Worm (Caenorhabditis elegans): ENCODE measurements around the gene C16C8.27.
"Not testable (repeated sequence)": the region's sequence is repeated elsewhere in the genome, so short reads cannot be mapped to it uniquely, and the experiment has no call there.

The C16C8.27 gene

DNA sequence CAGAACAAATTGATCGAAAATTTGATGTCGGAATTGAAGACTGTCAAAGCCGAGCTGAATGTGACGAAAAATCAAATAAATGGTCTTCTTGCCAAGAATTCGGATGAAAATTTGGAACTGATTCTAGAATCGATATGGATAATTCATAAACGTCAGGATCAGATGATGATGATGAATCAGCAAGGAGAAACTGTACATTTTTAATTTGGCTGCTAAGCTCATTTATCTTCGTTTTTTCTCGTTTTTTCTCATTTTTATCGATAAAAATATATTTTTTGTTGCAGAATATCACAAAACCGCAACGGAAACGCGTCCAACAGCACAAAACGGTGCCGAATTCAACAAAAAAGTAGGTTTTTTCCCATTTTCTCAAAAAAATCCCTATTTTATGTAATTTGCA, 8.0 kb downstream of the C16C8.27 start, which contains the start of gene C16C8.14:
Gene C16C8.14 (plus strand): TSS at position 301 of the 400 bp plus-strand sequence.
- not testable (repeated sequence) for TF ChIP-seq nhr-25, nhr-28, R02D3.7 (tag; optimal IDR thresholded peaks at IDR 0.05)

DNA sequence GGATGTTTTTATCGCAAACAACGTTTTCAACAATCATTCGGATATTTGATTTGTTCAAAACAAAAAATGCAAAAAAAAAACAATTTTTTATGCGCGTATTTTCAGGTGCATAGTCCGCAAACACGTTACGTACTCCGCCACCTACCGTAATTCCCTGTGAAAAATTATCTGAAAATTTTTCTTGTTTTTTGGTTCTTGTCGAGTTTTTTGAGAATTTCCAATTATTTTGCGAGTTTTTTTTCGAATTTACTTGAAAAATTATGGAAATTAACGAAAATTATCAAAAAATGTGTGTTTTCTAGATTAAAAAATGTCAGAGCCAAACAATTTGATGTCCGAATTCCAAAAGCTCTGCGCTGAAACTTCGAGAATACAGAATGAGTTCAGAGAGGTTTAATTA, 10.9 kb downstream of the C16C8.27 start, which contains the start of gene C16C8.12:
Gene C16C8.12 (plus strand): TSS at position 301 of the 400 bp plus-strand sequence.
- TF ChIP-seq nhr-237 (tag; optimal IDR thresholded peaks at IDR 0.05) (no peak), ceh-82 (tag; optimal IDR thresholded peaks at IDR 0.05) (no peak), nhr-28 (tag; optimal IDR thresholded peaks at IDR 0.05) (no peak), nhr-23 (tag; optimal IDR thresholded peaks at IDR 0.05) (no peak), lsy-12 (tag; optimal IDR thresholded peaks at IDR 0.05) (no peak), nhr-43 (tag; optimal IDR thresholded peaks at IDR 0.05; ENCODE audit: poor library complexity, severe bottlenecking) (no peak), zag-1 (tag; optimal IDR thresholded peaks at IDR 0.05) (no peak), elt-3 (tag; optimal IDR thresholded peaks at IDR 0.05) (no peak), tbx-2 (tag; optimal IDR thresholded peaks at IDR 0.05) (no peak), lin-39 (tag; optimal IDR thresholded peaks at IDR 0.05) (no peak), ceh-28 (tag; optimal IDR thresholded peaks at IDR 0.05) (no peak), daf-12 (tag; optimal IDR thresholded peaks at IDR 0.05) (no peak), egl-27 (tag; optimal IDR thresholded peaks at IDR 0.05) (no peak), elt-2 (tag; optimal IDR thresholded peaks at IDR 0.05) (no peak), nhr-67 (tag; optimal IDR thresholded peaks at IDR 0.05) (no peak), lin-15B (tag; optimal IDR thresholded peaks at IDR 0.05) (no peak), unc-62 (GFP tag; optimal IDR thresholded peaks at IDR 0.05) (no peak)

DNA sequence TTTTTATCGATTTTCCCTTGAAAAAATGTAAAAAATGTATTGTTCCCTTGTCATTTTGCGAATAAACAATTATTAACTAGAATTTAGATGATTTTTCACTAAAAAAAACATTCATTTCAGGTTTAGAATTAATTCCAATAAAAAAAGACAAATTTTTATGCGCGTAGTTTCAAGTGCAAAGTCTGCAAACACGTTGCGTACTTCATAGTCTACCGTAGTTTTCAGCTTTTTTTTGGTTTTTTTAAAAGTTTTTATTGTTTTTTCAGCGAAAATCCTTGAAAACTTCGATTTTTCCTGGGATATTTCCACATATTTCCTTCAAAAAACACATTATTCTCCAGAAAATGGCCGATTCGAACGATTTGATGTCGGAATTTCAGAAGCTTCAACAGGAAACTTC, 12.0 kb downstream of the C16C8.27 start, which contains the start of gene C16C8.11:
Gene C16C8.11 (plus strand): TSS at position 188 of the 400 bp plus-strand sequence.
- no peak for TF ChIP-seq zag-1 (tag; optimal IDR thresholded peaks at IDR 0.05)
- no peak for TF ChIP-seq fkh-10 (GFP tag; optimal IDR thresholded peaks at IDR 0.05)
- TF ChIP-seq ceh-9 (tag; optimal IDR thresholded peaks at IDR 0.05): no peak
- TF ChIP-seq mml-1 (tag; optimal IDR thresholded peaks at IDR 0.05): no peak
- TF ChIP-seq nhr-11 (tag; optimal IDR thresholded peaks at IDR 0.05): no peak
- TF ChIP-seq nhr-67 (tag; optimal IDR thresholded peaks at IDR 0.05): no peak
- no peak for TF ChIP-seq aly-2 (tag; optimal IDR thresholded peaks at IDR 0.05)
- no peak for TF ChIP-seq ceh-16 (tag; optimal IDR thresholded peaks at IDR 0.05)
- TF ChIP-seq nhr-12 (tag; optimal IDR thresholded peaks at IDR 0.05): no peak

DNA sequence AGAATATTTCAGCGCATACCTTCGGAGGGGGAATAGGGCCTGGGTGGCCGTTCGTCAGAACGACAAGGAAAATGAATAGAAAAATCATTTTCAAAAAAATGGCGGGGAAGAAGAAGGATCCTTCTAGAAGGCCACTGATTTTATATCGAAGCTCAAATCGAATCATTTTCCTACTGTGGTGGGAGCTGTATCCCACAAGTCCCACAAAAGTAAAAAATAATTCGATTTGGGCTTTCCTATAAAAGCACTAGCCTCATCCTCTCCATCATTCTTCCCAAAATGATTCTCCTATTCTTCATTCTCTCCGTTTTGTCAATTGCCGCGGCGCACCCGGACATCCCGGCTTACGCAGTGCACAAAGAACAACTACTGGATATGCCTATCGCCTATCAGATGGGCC, 16.7 kb downstream of the C16C8.27 start, which contains the start of the genes C16C8.26 and C16C8.19:
Gene C16C8.26 (minus strand): TSS at position 101 of the 400 bp plus-strand sequence.
Gene C16C8.19 (plus strand): TSS at position 279 of the 400 bp plus-strand sequence.
- TF ChIP-seq nhr-237 (tag; optimal IDR thresholded peaks at IDR 0.05) (no peak), lsy-12 (tag; optimal IDR thresholded peaks at IDR 0.05) (no peak), mdl-1 (tag; optimal IDR thresholded peaks at IDR 0.05) (no peak), ceh-16 (tag; optimal IDR thresholded peaks at IDR 0.05) (no peak), elt-1 (tag; optimal IDR thresholded peaks at IDR 0.05) (no peak)

DNA sequence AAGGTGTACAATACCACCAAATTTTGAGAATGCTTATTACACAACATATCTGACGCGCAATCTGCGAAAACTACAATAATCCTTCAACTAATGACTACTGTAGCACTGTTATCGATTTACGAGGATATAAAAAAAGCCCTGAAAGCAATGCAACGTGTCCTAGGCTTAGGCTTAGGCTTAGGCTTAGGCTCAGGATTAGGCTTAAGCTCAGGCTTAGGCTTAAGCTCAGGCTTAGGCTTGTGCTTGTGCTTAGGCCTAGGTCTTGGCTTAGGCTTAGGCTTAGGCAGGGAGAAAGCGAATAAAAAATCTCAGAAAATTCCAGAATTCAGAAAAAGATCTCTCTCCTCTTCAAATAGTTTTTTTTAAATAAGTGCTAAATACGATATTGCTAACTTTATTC, 17.7 kb downstream of the C16C8.27 start:
- TF ChIP-seq ceh-16 (tag; optimal IDR thresholded peaks at IDR 0.05) (no peak), zag-1 (tag; optimal IDR thresholded peaks at IDR 0.05) (no peak)

DNA sequence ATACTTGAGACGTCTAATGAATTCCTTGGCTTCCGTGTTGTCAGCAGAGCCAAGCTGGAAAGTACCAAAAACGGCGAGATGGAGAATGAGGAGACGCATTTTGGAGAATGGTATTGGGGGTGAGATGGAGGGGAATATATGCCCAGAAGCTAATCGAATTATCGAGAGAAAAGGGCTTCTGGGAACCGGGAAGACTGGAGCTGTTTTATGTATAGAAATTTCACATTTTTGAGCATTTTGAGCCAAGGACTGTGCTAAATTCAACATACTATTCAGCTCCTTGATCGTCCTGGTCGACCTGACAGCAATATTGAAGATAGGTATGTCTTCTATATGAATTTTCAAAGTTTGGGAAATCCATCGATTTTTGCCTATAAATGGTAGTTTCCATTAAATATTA, 18.6 kb downstream of the C16C8.27 start, which contains the start of gene C16C8.7:
Gene C16C8.7 (minus strand): TSS at position 101 of the 400 bp plus-strand sequence.
- TF ChIP-seq elt-3 (tag; optimal IDR thresholded peaks at IDR 0.05) (no peak), fos-1 (tag; optimal IDR thresholded peaks at IDR 0.05) (no peak), skn-1 (tag; optimal IDR thresholded peaks at IDR 0.05) (no peak), tbx-2 (tag; optimal IDR thresholded peaks at IDR 0.05) (no peak), nhr-25 (tag; optimal IDR thresholded peaks at IDR 0.05) (no peak), unc-39 (tag; optimal IDR thresholded peaks at IDR 0.05) (no peak), ceh-9 (tag; optimal IDR thresholded peaks at IDR 0.05) (no peak), nfya-1 (tag; optimal IDR thresholded peaks at IDR 0.05; ENCODE audit: insufficient read depth) (no peak), egl-5 (tag; optimal IDR thresholded peaks at IDR 0.05) (no peak), aly-2 (tag; optimal IDR thresholded peaks at IDR 0.05) (no peak), eor-1 (tag; optimal IDR thresholded peaks at IDR 0.05) (no peak), ceh-82 (tag; optimal IDR thresholded peaks at IDR 0.05) (no peak), elt-1 (tag; optimal IDR thresholded peaks at IDR 0.05) (no peak), nhr-23 (tag; optimal IDR thresholded peaks at IDR 0.05) (no peak)

Data from whole organism, L3 larva.